Fruit fly (Drosophila melanogaster) whole organism, prepupa: ENCODE data around the gene CG13458.

ENCODE experiments used
- CG10669 ChIP-seq: fragments of 200-800 bp; sonication (Bioruptor generic); optimal IDR thresholded peaks from 3 replicates; lab custom pipeline; 2018; ENCODE audit warnings: missing biosample characterization, mild to moderate bottlenecking, missing genetic modification characterization, moderate library complexity
- CG11294 ChIP-seq: fragments of 200-800 bp; sonication (Bioruptor generic); IDR thresholded peaks from 2 replicates; pipeline ENCODE4 v1.3.6; 2022; ENCODE audit warnings: missing biosample characterization, missing genetic modification characterization
- CG6854 ChIP-seq: fragments of 200-800 bp; sonication (Bioruptor generic); optimal IDR thresholded peaks from 2 replicates; lab custom pipeline; 2017; ENCODE audit warnings: missing biosample characterization, mild to moderate bottlenecking, missing genetic modification characterization
- CG7368 ChIP-seq: fragments of 200-800 bp; sonication (Bioruptor generic); optimal IDR thresholded peaks from 3 replicates; lab custom pipeline; 2016; ENCODE audit warnings: missing biosample characterization, missing genetic modification characterization
- Ets96B ChIP-seq: fragments of 200-800 bp; optimal IDR thresholded peaks from 2 replicates; lab custom pipeline; 2019; ENCODE audit warnings: missing biosample characterization, mild to moderate bottlenecking, missing genetic modification characterization, moderate library complexity
- OdsH ChIP-seq: fragments of 200-800 bp; sonication (Bioruptor generic); optimal IDR thresholded peaks from 3 replicates; lab custom pipeline; 2016; ENCODE audit warnings: missing biosample characterization, missing genetic modification characterization
- Sox14 ChIP-seq: fragments of 200-800 bp; sonication (Bioruptor generic); optimal IDR thresholded peaks from 3 replicates; lab custom pipeline; 2016; ENCODE audit warnings: missing biosample characterization, missing genetic modification characterization
- dsx ChIP-seq: fragments of 200-800 bp; optimal IDR thresholded peaks from 3 replicates; lab custom pipeline; 2019; ENCODE audit warnings: missing biosample characterization, mild to moderate bottlenecking, missing genetic modification characterization, moderate library complexity; ENCODE audit not compliant: poor library complexity, severe bottlenecking

dm6 chr3L:15073680-15074079 lies 39.7 kb upstream of the CG13458 start:
- TF ChIP-seq Ets96B (tag; lab: Kevin White, UChicago) (no peak), dsx (GFP tag; lab: Kevin White, UChicago) (no peak), CG7368 (GFP tag; lab: Kevin White, UChicago) (no peak), Sox14 (GFP tag; lab: Kevin White, UChicago) (no peak), CG10669 (GFP tag; lab: Kevin White, UChicago) (no peak), CG11294 (no peak), OdsH (GFP tag; lab: Kevin White, UChicago) (no peak), CG6854 (GFP tag; lab: Kevin White, UChicago) (no peak)
